Worm (Caenorhabditis elegans) whole organism, mixed stage, embryonic: ENCODE results near the gene trap-4.

Experiments
- M03D4.4 ChIP-seq: sonication (generic microtip); optimal IDR thresholded peaks from 2 replicates; lab custom pipeline; 2017; ENCODE audit warnings: mild to moderate bottlenecking, missing genetic modification characterization, missing compliant biosample characterization
- bed-3 ChIP-seq: fragments of 200-800 bp; sonication (Bioruptor generic); optimal IDR thresholded peaks from 3 replicates; lab custom pipeline; 2018; ENCODE audit warnings: mild to moderate bottlenecking, missing genetic modification characterization, moderate library complexity, missing compliant biosample characterization
- blmp-1 ChIP-seq: fragments of 150-350 bp; optimal IDR thresholded peaks from 2 replicates; lab custom pipeline; 2014; ENCODE audit warnings: missing biosample characterization, missing genetic modification characterization
- ceh-43 ChIP-seq: fragments of 200-800 bp; sonication (Bioruptor generic); optimal IDR thresholded peaks from 2 replicates; lab custom pipeline; 2018; ENCODE audit warnings: mild to moderate bottlenecking, missing genetic modification characterization, moderate library complexity, missing compliant biosample characterization
- ces-1 ChIP-seq: fragments of 150-350 bp; optimal IDR thresholded peaks from 2 replicates; lab custom pipeline; 2014; ENCODE audit warnings: missing biosample characterization, missing genetic modification reagents, missing genetic modification characterization
- cnd-1 ChIP-seq: fragments of 200-800 bp; sonication (Bioruptor generic); optimal IDR thresholded peaks from 2 replicates; lab custom pipeline; 2018; ENCODE audit warnings: mild to moderate bottlenecking, missing genetic modification characterization, missing compliant biosample characterization
- drap-1 ChIP-seq: fragments of 200-800 bp; sonication (Bioruptor generic); optimal IDR thresholded peaks from 3 replicates; lab custom pipeline; 2018; ENCODE audit warnings: mild to moderate bottlenecking, missing genetic modification characterization, missing compliant biosample characterization
- elt-1 ChIP-seq: sonication (generic microtip); optimal IDR thresholded peaks from 2 replicates; lab custom pipeline; 2017; ENCODE audit warnings: missing genetic modification characterization, mild to moderate bottlenecking, missing compliant biosample characterization, antibody characterized with exemption, moderate library complexity, borderline replicate concordance; ENCODE audit not compliant: insufficient read depth
- flh-1 ChIP-seq: fragments of 200-800 bp; sonication (Bioruptor generic); optimal IDR thresholded peaks from 2 replicates; lab custom pipeline; 2018; ENCODE audit warnings: mild to moderate bottlenecking, missing genetic modification characterization, moderate library complexity, missing compliant biosample characterization
- ham-2 ChIP-seq: fragments of 200-800 bp; sonication (Bioruptor generic); optimal IDR thresholded peaks from 2 replicates; lab custom pipeline; 2018; ENCODE audit warnings: mild to moderate bottlenecking, missing genetic modification characterization, missing compliant biosample characterization
- lin-13 ChIP-seq: fragments of 150-350 bp; optimal IDR thresholded peaks from 2 replicates; lab custom pipeline; 2014; ENCODE audit warnings: missing biosample characterization, missing genetic modification characterization
- lin-32 ChIP-seq: fragments of 200-800 bp; sonication (Bioruptor generic); optimal IDR thresholded peaks from 2 replicates; lab custom pipeline; 2018; ENCODE audit warnings: mild to moderate bottlenecking, missing genetic modification characterization, missing compliant biosample characterization
- lsy-2 ChIP-seq: fragments of 150-350 bp; optimal IDR thresholded peaks from 2 replicates; lab custom pipeline; 2014; ENCODE audit warnings: missing biosample characterization, missing genetic modification characterization
- mep-1 ChIP-seq: fragments of 150-350 bp; optimal IDR thresholded peaks from 2 replicates; lab custom pipeline; 2017; ENCODE audit warnings: missing biosample characterization, missing genetic modification reagents, missing genetic modification characterization, inconsistent platforms
- mls-2 ChIP-seq: sonication (generic microtip); optimal IDR thresholded peaks from 2 replicates; lab custom pipeline; 2016; ENCODE audit warnings: mild to moderate bottlenecking, missing genetic modification characterization, moderate library complexity, missing compliant biosample characterization
- nhr-12 ChIP-seq: fragments of 150-350 bp; optimal IDR thresholded peaks from 2 replicates; lab custom pipeline; 2014; ENCODE audit warnings: missing biosample characterization, missing genetic modification characterization
- nhr-237 ChIP-seq: fragments of 150-350 bp; optimal IDR thresholded peaks from 2 replicates; lab custom pipeline; 2014; ENCODE audit warnings: missing biosample characterization, missing genetic modification characterization
- nhr-28 ChIP-seq: fragments of 150-350 bp; optimal IDR thresholded peaks from 2 replicates; lab custom pipeline; 2014; ENCODE audit warnings: missing biosample characterization, missing genetic modification characterization
- nhr-76 ChIP-seq: sonication (generic microtip); optimal IDR thresholded peaks from 2 replicates; lab custom pipeline; 2017; ENCODE audit warnings: missing biosample characterization, missing genetic modification characterization
- pha-4 ChIP-seq: fragments of 150-350 bp; optimal IDR thresholded peaks from 2 replicates; lab custom pipeline; 2018; ENCODE audit warnings: missing biosample characterization, missing genetic modification reagents, missing genetic modification characterization
- snpc-4 ChIP-seq: fragments of 150-350 bp; optimal IDR thresholded peaks from 2 replicates; lab custom pipeline; 2014; ENCODE audit warnings: missing biosample characterization, missing genetic modification characterization
- sptf-1 ChIP-seq: sonication (generic microtip); optimal IDR thresholded peaks from 2 replicates; lab custom pipeline; 2017; ENCODE audit warnings: mild to moderate bottlenecking, missing genetic modification characterization, moderate library complexity, missing compliant biosample characterization
- tbx-8 ChIP-seq: fragments of 200-800 bp; sonication (Bioruptor generic); optimal IDR thresholded peaks from 2 replicates; lab custom pipeline; 2018; ENCODE audit warnings: mild to moderate bottlenecking, missing genetic modification characterization, moderate library complexity, missing compliant biosample characterization
- unc-120 ChIP-seq: sonication (generic microtip); optimal IDR thresholded peaks from 2 replicates; lab custom pipeline; 2017; ENCODE audit warnings: missing genetic modification characterization, missing compliant biosample characterization; ENCODE audit not compliant: poor library complexity, severe bottlenecking
- zip-8 ChIP-seq: fragments of 150-350 bp; optimal IDR thresholded peaks from 2 replicates; lab custom pipeline; 2014; ENCODE audit warnings: missing biosample characterization, missing genetic modification characterization
- ztf-11 ChIP-seq: fragments of 150-350 bp; optimal IDR thresholded peaks from 2 replicates; lab custom pipeline; 2014; ENCODE audit warnings: missing biosample characterization, missing genetic modification characterization

Gene trap-4

DNA sequence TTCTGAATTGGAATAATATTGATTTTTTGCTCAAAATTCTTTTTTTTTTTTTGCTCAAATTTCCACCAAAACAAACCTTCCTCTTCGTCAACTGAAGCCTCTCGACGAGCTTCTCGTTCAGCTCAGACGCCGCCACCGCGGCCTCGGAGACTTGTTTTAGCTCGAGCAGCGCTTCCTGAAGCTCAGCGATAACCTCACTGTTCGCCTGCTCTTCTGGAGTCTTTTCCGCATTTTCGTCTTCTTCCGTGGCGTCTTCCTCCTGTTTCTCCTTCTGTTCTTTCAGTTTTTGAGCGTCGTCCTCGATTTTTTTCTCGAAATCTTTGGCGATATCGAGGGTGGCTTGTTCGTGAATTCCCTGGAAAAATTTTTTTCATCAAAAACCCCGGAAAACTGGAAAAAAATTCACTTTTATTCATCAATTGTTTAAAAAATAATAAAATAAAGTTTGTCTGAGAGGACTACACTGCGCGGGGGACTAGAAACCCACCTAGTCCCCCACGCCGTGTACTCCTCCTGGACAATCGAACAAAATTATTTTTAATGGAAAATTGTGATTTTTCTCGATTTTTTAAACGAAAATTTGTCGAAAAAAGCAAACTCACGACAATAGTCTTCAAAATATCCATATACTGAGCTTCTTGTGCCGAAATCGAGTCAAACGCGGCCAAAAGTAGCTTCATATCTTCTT is 25.7 kb downstream of the trap-4 start (continued):
- TF ChIP-seq ztf-11 (tag; lab: Kevin White, UChicago) (no peak), pha-4 (tag; lab: Kevin White, UChicago) (no peak)

DNA sequence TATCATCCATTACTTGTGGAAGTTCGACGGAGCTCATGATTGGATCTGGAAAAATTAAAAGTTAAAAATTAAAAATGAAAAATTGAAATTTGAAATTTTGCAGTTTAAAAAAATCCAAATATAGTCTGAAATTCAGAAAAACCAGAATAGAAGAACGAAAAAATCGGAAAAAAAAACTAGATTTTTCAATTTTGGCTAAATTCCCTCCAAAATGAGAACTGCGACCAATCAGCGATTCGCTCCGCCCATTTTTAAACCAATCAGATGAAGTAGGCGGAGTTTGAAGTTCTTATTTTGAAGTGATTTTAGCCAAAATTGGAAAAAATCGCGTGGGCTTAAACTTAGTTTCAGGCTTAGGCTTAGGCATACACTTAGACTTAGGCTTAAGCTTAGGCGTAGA is 26.4 kb downstream of the trap-4 start, which contains the start of gene Y56A3A.7:
Y56A3A.7 (minus strand) TSS at position 47 of the 400 bp plus-strand sequence.
- TF ChIP-seq ces-1 (GFP tag; lab: Kevin White, UChicago) (no peak), unc-120 (tag; lab: Kevin White, UChicago) (no peak), nhr-237 (tag; lab: Kevin White, UChicago) (no peak), lin-13 (tag; lab: Kevin White, UChicago) (no peak), lsy-2 (no peak), blmp-1 (tag; lab: Kevin White, UChicago) (no peak), pha-4 (tag; lab: Kevin White, UChicago) (no peak), cnd-1 (tag; lab: Kevin White, UChicago) (no peak), elt-1 (tag; lab: Kevin White, UChicago) (no peak), zip-8 (tag; lab: Kevin White, UChicago) (no peak)
- TF ChIP-seq, all 35 proteins: peak for 0

DNA sequence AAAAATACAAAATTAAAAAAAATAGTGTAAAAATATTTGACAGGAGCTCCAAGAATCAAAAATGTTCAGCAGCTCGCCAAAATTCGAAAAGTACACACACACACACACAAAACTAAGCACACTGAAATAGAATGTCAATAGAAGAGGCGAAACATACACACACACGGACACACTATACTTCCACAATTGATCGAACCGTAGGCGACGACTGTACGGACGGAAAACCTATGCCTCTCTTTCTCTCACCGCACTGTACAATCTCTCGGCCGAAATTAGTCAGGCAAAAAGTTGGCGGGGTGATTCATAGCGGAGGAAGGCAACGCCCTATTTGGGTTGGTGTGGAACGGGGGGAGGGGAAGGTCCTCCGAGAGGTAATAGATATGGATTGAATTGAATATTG is 27.0 kb downstream of the trap-4 start:
- no peak for TF ChIP-seq bed-3
- TF ChIP-seq pha-4 (tag; lab: Kevin White, UChicago) = peak; percentile 90
- TF ChIP-seq cnd-1 (tag; lab: Kevin White, UChicago) = no peak
- no peak for TF ChIP-seq mls-2 (tag; lab: Kevin White, UChicago)
- no peak for TF ChIP-seq unc-120 (tag; lab: Kevin White, UChicago)

DNA sequence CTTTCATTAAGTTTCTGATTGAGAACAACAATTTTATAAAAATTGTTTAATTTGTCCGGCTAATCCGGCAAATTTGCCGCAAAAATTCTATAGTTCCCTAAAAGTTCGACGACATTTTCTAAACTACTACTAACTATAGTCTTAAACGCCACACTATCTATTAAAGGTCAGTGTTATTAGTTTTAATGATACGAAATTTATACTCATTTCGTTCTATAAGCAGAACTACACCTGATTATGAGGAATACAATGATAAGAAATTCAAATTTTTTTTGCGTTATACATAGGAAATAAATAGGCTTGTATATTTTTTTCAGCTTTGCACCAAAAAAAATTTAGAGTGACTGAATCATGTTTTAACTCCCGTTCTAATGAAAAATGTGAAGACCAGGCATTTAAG is 27.9 kb downstream of the trap-4 start:
- TF ChIP-seq pha-4 (tag; lab: Kevin White, UChicago) (no peak), nhr-28 (no peak), lin-32 (GFP tag; lab: Kevin White, UChicago) (no peak), snpc-4 (tag; lab: Kevin White, UChicago) (no peak), flh-1 (GFP tag; lab: Kevin White, UChicago) (no peak), blmp-1 (tag; lab: Kevin White, UChicago) (no peak), lsy-2 (no peak), drap-1 (GFP tag; lab: Kevin White, UChicago) (no peak), cnd-1 (tag; lab: Kevin White, UChicago) (no peak), tbx-8 (GFP tag; lab: Kevin White, UChicago) (no peak), nhr-237 (tag; lab: Kevin White, UChicago) (no peak), bed-3 (no peak)

DNA sequence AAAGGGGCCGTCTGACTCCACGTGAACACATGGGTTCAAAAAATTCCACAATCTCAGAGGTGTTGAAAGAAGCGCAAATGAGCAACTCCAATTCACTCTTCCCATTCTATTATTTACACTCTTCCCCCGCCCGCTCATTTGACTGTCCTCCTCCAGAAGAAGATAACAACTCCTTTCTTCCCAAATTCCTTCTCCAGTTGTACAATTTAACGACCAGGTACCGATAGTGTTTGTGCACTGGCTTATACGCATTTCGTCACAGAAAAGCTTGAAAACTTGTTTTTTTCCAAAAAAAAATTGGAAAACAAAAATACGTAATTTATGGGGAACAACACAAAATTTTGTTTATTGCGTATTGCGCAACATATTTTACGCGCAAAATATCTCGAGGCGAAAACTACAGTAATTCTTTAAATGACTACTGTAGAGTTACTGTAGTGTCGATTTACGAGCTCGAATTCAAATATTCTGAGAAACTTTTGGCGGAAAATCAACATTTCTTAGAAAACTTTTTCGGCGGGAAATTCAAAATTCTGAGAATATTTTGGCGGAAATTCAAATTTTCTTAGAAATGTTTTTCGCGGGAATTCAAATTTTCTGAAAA is 28.8 kb downstream of the trap-4 start:
- TF ChIP-seq mep-1 (tag; lab: Kevin White, UChicago) = no peak
- TF ChIP-seq ces-1 (GFP tag; lab: Kevin White, UChicago) = no peak
- peak; percentile 53 for TF ChIP-seq zip-8 (tag; lab: Kevin White, UChicago)

DNA sequence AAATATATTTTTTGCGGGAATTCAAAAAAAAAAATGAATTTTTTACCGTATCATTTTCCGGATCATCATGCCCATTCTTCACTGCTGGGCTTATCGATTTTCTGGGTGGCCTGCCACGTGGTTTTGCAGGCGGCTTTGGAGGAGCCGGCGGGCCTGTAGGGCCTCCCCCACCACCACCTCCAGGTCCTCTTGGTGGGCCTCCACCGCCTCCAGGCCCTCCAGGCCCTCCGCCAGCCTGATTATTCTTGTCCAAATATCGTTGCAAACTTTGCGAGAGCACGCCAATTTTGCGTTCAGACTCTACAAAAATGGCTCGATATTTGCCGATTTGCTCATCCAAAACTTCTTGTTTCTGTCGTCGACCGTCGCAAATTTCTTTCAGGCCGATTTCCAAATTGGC is 30.6 kb downstream of the trap-4 start:
- TF ChIP-seq elt-1 (tag; lab: Kevin White, UChicago) (no peak), nhr-76 (tag; lab: Kevin White, UChicago) (no peak), nhr-12 (no peak), pha-4 (tag; lab: Kevin White, UChicago) (no peak), ham-2 (GFP tag; lab: Kevin White, UChicago) (no peak), tbx-8 (GFP tag; lab: Kevin White, UChicago) (no peak), nhr-28 (no peak), blmp-1 (tag; lab: Kevin White, UChicago) (no peak), sptf-1 (tag; lab: Kevin White, UChicago) (no peak), snpc-4 (tag; lab: Kevin White, UChicago) (no peak), ceh-43 (GFP tag; lab: Kevin White, UChicago) (no peak), lin-32 (GFP tag; lab: Kevin White, UChicago) (no peak), M03D4.4 (no peak)
